Worm (Caenorhabditis elegans): ENCODE results near the gene Y67D8B.2.

DNA sequence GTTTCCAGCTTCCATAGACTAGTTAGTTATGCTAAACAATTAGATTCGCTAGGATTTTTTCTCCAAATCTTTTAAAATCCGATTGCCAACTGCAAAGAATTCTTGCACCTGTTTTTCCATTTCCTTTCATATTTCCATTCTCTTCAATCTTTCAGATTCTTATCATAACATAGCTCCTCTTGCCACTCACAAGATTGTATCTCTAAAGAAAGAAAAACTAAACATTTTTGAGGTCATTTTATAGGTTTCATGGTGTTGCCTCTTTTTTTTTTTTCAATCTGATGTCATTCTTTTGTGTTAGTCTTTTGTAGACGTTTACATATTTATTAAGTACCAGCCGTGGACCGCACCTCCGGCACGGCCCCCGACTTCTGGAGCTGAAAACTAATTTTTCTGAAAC, 26.0 kb downstream of the Y67D8B.2 start:
- TF ChIP-seq elt-4 (tag; optimal IDR thresholded peaks at IDR 0.05) (no peak), fkh-10 (GFP tag; optimal IDR thresholded peaks at IDR 0.05) (no peak)
